Worm (Caenorhabditis elegans) whole organism, L4/young adult: Measurements from ENCODE around the gene srd-47.

Source experiments
- W03F9.2 ChIP-seq: fragments of 150-350 bp; optimal IDR thresholded peaks from 2 replicates; lab custom pipeline; 2014; ENCODE audit warnings: missing biosample characterization, missing genetic modification characterization
- dao-5 ChIP-seq: sonication (generic microtip); optimal IDR thresholded peaks from 2 replicates; lab custom pipeline; 2016; ENCODE audit warnings: missing genotype, missing genetic modification characterization, moderate library complexity, missing compliant biosample characterization
- him-1 ChIP-seq: sonication (generic microtip); optimal IDR thresholded peaks from 2 replicates; lab custom pipeline; 2016; ENCODE audit warnings: missing genotype, missing genetic modification reagents, missing genetic modification characterization, missing compliant biosample characterization

srd-47 gene

ce11 chrX:12314395-12314794 lies 19.0 kb upstream of the srd-47 start:
- TF ChIP-seq him-1: no peak
- TF ChIP-seq W03F9.2 (tag; lab: Kevin White, UChicago): no peak
- no peak for TF ChIP-seq dao-5 (tag; lab: Kevin White, UChicago)

- no peak for TF ChIP-seq dao-5 (tag; lab: Kevin White, UChicago)
- TF ChIP-seq W03F9.2 (tag; lab: Kevin White, UChicago): no peak
- TF ChIP-seq him-1: no peak
Measured at ce11 chrX:12315268-12315667, 18.2 kb upstream of the srd-47 start, which contains the start of gene xtr-2. TSS of gene xtr-2 (plus strand) at chrX:12315568.

DNA sequence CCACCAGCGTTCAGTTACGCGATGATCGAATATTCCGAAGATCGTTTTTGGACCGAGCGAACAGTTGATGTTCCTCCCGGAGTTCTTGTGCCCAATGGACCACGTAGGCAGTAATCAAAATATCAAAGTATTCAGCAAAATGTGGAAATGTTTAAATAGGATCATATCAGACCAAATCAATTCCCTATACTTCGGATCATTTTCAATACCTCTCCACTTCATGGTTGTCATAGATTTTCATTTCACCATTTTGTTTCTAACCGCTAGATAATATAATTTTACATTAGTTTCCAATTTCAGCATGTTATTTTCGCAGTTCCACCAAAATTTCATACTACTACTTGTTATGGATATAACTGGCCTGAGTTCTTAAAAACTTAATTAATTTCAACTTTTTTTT lies 15.9 kb upstream of the srd-47 start:
- TF ChIP-seq W03F9.2 (tag; lab: Kevin White, UChicago) (no peak), dao-5 (tag; lab: Kevin White, UChicago) (no peak), him-1 (no peak)

ce11 chrX:12320737-12321136 lies 12.7 kb upstream of the srd-47 start, which contains the start of gene ceh-40:
TSS of gene ceh-40 (minus strand) at chrX:12320777.
- TF ChIP-seq dao-5 (tag; lab: Kevin White, UChicago) (no peak), W03F9.2 (tag; lab: Kevin White, UChicago) (no peak), him-1 (no peak)

DNA sequence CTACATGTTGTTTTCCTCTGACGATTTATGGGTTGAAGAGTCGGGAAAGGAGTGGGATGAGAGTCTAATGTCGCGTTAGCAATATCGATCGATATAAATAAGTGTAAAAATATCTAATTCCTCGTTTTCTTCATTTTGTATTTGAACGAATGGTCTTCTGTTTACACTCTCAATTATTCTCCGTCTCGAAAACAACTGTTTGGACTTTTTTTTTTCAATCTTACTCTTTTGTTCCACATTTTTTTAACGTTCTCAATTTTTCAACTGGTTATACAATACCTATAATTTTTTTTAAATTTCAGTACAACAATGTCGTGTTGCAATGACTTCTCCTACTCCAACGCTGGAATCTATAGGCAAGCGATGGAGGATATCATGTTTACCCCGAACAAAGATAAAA lies 12.1 kb upstream of the srd-47 start, which contains the start of gene F17A2.13:
F17A2.13 (plus strand) TSS at position 301 of the 400 bp plus-strand sequence.
- no peak for TF ChIP-seq W03F9.2 (tag; lab: Kevin White, UChicago)
- no peak for TF ChIP-seq him-1
- TF ChIP-seq dao-5 (tag; lab: Kevin White, UChicago): no peak

- TF ChIP-seq W03F9.2 (tag; lab: Kevin White, UChicago) (no peak), him-1 (no peak), dao-5 (tag; lab: Kevin White, UChicago) (no peak)
Measured at ce11 chrX:12323439-12323838, 10.0 kb upstream of the srd-47 start, which contains the start of gene srd-40. TSS of gene srd-40 (plus strand) at chrX:12323739.

- TF ChIP-seq W03F9.2 (tag; lab: Kevin White, UChicago) (no peak), dao-5 (tag; lab: Kevin White, UChicago) (no peak), him-1 (no peak)
Measured at ce11 chrX:12326424-12326823, 7.0 kb upstream of the srd-47 start, which contains the start of gene srd-41. TSS of gene srd-41 (plus strand) at chrX:12326724.

DNA sequence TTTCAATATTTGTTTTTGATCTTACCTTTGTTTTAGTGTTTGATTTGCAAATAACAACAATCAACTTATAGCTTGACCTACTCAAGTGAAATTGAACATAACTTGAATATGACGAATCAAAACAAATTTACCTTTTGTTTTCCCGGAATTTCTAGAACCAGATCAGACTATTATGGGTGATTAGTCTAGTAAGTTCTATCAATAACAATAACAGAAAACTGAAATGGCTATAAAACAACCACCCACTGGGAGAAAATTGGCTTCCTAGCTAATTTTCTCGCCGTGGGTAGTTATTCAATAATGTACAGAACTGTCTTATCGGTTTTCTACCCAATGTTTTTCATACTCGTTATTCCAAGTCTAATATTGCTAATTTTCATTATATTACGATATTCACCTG lies 4.8 kb upstream of the srd-47 start, which contains the start of gene srd-45:
srd-45 (plus strand) TSS at position 301 of the 400 bp plus-strand sequence.
- no peak for TF ChIP-seq him-1
- TF ChIP-seq W03F9.2 (tag; lab: Kevin White, UChicago): no peak
- TF ChIP-seq dao-5 (tag; lab: Kevin White, UChicago): no peak

DNA sequence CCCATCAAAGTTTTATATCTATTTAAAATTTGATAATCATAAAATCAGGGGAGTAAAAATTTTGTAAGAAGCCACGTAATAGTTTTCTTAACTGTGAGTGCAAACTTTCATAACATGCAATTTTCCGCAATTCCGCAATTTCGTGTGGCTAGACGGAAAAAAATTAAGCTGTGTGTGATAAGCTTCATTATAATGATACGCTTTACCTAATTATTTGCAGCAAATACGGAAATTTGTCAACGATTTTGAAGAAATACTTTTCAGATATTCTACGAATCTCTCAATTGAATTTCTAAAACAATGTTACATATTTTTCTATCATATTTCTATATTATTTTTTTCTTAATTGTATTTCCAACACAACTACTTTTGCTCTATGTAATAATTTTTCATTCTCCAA lies 1.6 kb upstream of the srd-47 start, which contains the start of gene srd-46:
srd-46 (plus strand) TSS at position 301 of the 400 bp plus-strand sequence.
- TF ChIP-seq him-1 (no peak), W03F9.2 (tag; lab: Kevin White, UChicago) (no peak), dao-5 (tag; lab: Kevin White, UChicago) (no peak)

- TF ChIP-seq W03F9.2 (tag; lab: Kevin White, UChicago) (no peak), dao-5 (tag; lab: Kevin White, UChicago) (no peak), him-1 (no peak)
Measured at ce11 chrX:12335808-12336207, 2.4 kb downstream of the srd-47 start, which contains the start of gene srd-48. TSS of gene srd-48 (plus strand) at chrX:12336108.

ce11 chrX:12337846-12338490 lies 4.5 kb downstream of the srd-47 start, which contains the start of gene srd-44:
TSS of gene srd-44 (plus strand) at chrX:12338440.
- TF ChIP-seq dao-5 (tag; lab: Kevin White, UChicago): no peak
- no peak for TF ChIP-seq W03F9.2 (tag; lab: Kevin White, UChicago)

DNA sequence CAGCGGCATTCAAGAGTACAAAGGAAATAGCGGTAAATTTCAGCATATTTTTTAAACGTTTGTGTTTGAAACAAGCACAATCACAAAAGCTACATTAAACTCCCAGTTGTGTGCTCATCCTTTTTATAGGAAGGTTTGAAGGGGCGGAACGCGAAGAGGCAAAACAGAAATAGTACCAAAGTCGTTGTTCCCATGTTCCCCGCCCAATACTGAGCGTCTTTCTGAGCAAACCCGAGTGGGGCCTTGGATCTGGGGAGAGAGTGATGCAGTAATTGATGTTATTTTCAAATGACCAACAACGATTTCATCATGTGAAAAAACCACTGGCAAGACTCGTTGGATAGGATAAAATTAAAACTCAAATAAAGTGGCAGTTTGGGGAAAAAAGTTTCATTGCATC lies 7.9 kb downstream of the srd-47 start, which contains the start of gene zig-2:
zig-2 (minus strand) TSS at position 101 of the 400 bp plus-strand sequence.
- TF ChIP-seq him-1 (no peak), dao-5 (tag; lab: Kevin White, UChicago) (no peak), W03F9.2 (tag; lab: Kevin White, UChicago) (no peak)

ce11 chrX:12343279-12343678 lies 9.8 kb downstream of the srd-47 start, which contains the start of the genes nspc-9 and nspc-10:
TSS of gene nspc-9 (minus strand) at chrX:12343379.
TSS of gene nspc-10 (plus strand) at chrX:12343609.
- TF ChIP-seq him-1 (no peak), W03F9.2 (tag; lab: Kevin White, UChicago) (no peak), dao-5 (tag; lab: Kevin White, UChicago) (no peak)

DNA sequence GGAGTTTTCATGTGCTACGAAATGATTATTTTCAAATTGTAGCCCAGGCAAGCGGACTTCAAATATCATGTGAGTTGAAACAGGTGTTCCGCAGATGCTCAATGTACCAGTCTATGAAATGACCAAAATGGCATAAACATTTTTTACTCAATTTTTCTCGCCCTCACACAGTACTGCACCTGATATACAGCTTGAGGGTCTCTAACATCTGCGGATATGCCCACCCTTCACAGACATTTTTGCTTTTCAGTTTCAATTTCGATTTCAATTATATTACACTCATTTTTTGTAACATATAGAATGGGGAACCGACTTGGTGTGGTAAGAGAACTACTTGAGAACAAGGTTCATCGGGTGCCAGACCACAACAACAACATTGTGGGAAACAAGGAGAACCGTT lies 13.3 kb downstream of the srd-47 start, which contains the start of gene F42F12.11:
F42F12.11 (plus strand) TSS at position 301 of the 400 bp plus-strand sequence.
- no peak for TF ChIP-seq W03F9.2 (tag; lab: Kevin White, UChicago)
- TF ChIP-seq dao-5 (tag; lab: Kevin White, UChicago): no peak
- TF ChIP-seq him-1: no peak
